Worm (Caenorhabditis elegans) whole organism, L4 larva: ENCODE data around the gene C49H3.3.
"Not testable (repeated sequence)": the region's sequence is repeated elsewhere in the genome, so short reads cannot be mapped to it uniquely, and the experiment has no call there.

Experiments
- D1046.2 ChIP-seq: fragments of 200-800 bp; sonication (Bioruptor generic); IDR thresholded peaks from 2 replicates; pipeline ENCODE4 v1.3.6; 2022; ENCODE audit warnings: missing genetic modification characterization, missing compliant biosample characterization
- T20F7.1 ChIP-seq: fragments of 200-800 bp; sonication (Bioruptor generic); optimal IDR thresholded peaks from 2 replicates; lab custom pipeline; 2018; ENCODE audit warnings: mild to moderate bottlenecking, missing genetic modification characterization, missing compliant biosample characterization
- T26A8.4 ChIP-seq: fragments of 200-800 bp; sonication (Bioruptor generic); IDR thresholded peaks from 2 replicates; pipeline ENCODE4 v1.3.6; 2022; ENCODE audit warnings: missing genetic modification characterization, missing compliant biosample characterization
- Y48G9A.11 ChIP-seq: fragments of 200-800 bp; sonication (Bioruptor generic); IDR thresholded peaks from 2 replicates; pipeline ENCODE4 v1.3.6; 2022; ENCODE audit warnings: missing genetic modification reagents, missing genetic modification characterization, missing compliant biosample characterization
- Y75B8A.6 ChIP-seq: fragments of 200-800 bp; sonication (Bioruptor generic); IDR thresholded peaks from 2 replicates; pipeline ENCODE4 v1.3.6; 2022; ENCODE audit warnings: missing genetic modification reagents, missing genetic modification characterization, missing compliant biosample characterization
- ZK337.2 ChIP-seq: fragments of 200-800 bp; sonication (Bioruptor generic); IDR thresholded peaks from 2 replicates; pipeline ENCODE4 v1.3.6; 2022; ENCODE audit warnings: missing genetic modification reagents, missing genetic modification characterization, missing compliant biosample characterization
- arid-1 ChIP-seq: fragments of 200-800 bp; sonication (Bioruptor generic); conservative IDR thresholded peaks from 2 replicates; pipeline ENCODE4 v1.3.6; 2022; ENCODE audit warnings: missing genetic modification reagents, missing genetic modification characterization, missing compliant biosample characterization
- ceh-20 ChIP-seq: fragments of 200-800 bp; sonication (Bioruptor generic); IDR thresholded peaks from 2 replicates; pipeline ENCODE4 v1.3.6; 2022; ENCODE audit warnings: missing genetic modification reagents, missing genetic modification characterization, missing compliant biosample characterization
- ceh-44 ChIP-seq: fragments of 200-800 bp; sonication (Bioruptor generic); IDR thresholded peaks from 2 replicates; pipeline ENCODE4 v1.3.6; 2022; ENCODE audit warnings: missing genetic modification reagents, missing genetic modification characterization, missing compliant biosample characterization
- ctbp-1 ChIP-seq: fragments of 200-800 bp; sonication (Bioruptor generic); IDR thresholded peaks from 2 replicates; pipeline ENCODE4 v1.3.6; 2022; ENCODE audit warnings: missing genetic modification reagents, missing genetic modification characterization, missing compliant biosample characterization
- dmd-9 ChIP-seq: fragments of 200-800 bp; sonication (Bioruptor generic); IDR thresholded peaks from 2 replicates; pipeline ENCODE4 v1.3.6; 2022; ENCODE audit warnings: missing genetic modification reagents, missing genetic modification characterization, missing compliant biosample characterization
- dpl-1 ChIP-seq: fragments of 150-350 bp; optimal IDR thresholded peaks from 2 replicates; lab custom pipeline; 2014; ENCODE audit warnings: missing biosample characterization, missing genetic modification reagents, missing genetic modification characterization
- duxl-1 ChIP-seq: sonication (generic microtip); optimal IDR thresholded peaks from 2 replicates; lab custom pipeline; 2016; ENCODE audit warnings: mild to moderate bottlenecking, missing genetic modification characterization, moderate library complexity, missing compliant biosample characterization; ENCODE audit not compliant: poor library complexity
- egl-43 ChIP-seq: fragments of 200-800 bp; sonication (Bioruptor generic); IDR thresholded peaks from 2 replicates; pipeline ENCODE4 v1.3.6; 2022; ENCODE audit warnings: missing genetic modification reagents, missing genetic modification characterization, missing compliant biosample characterization
- hmg-1.1 ChIP-seq: fragments of 200-800 bp; sonication (Bioruptor generic); IDR thresholded peaks from 2 replicates; pipeline ENCODE4 v1.3.6; 2022; ENCODE audit warnings: missing genetic modification reagents, missing genetic modification characterization, missing compliant biosample characterization
- lin-13 ChIP-seq: fragments of 150-350 bp; optimal IDR thresholded peaks from 2 replicates; lab custom pipeline; 2014; ENCODE audit warnings: missing biosample characterization, missing genetic modification reagents, missing genetic modification characterization
- lin-38 ChIP-seq: fragments of 200-800 bp; sonication (Bioruptor generic); IDR thresholded peaks from 2 replicates; pipeline ENCODE4 v1.3.6; 2022; ENCODE audit warnings: missing genetic modification reagents, missing genetic modification characterization, missing compliant biosample characterization
- lsy-2 ChIP-seq, 2 experiments: fragments of 150-350 bp in 1 of 2; sonication (generic microtip) in 1 of 2; optimal IDR thresholded peaks; 2 replicates each; lab custom pipeline; 2014 to 2017; ENCODE audit warnings: missing biosample characterization in 2 of 2, missing genetic modification characterization in 2 of 2
- madf-5 ChIP-seq, 2 experiments: fragments of 200-800 bp; sonication (Bioruptor generic); IDR thresholded peaks; 2 replicates each; pipeline ENCODE4 v1.3.6; 2022; ENCODE audit warnings: missing compliant biosample characterization in 2 of 2, missing genetic modification characterization in 2 of 2
- mep-1 ChIP-seq: fragments of 150-350 bp; sonication (generic microtip); optimal IDR thresholded peaks from 3 replicates; lab custom pipeline; 2014; ENCODE audit warnings: missing biosample characterization, missing genetic modification characterization
- mes-2 ChIP-seq: sonication (generic microtip); optimal IDR thresholded peaks from 2 replicates; lab custom pipeline; 2016; ENCODE audit warnings: missing genotype, mild to moderate bottlenecking, missing genetic modification characterization, missing compliant biosample characterization; ENCODE audit not compliant: poor library complexity, severe bottlenecking
- mxl-3 ChIP-seq: fragments of 200-800 bp; sonication (Bioruptor generic); optimal IDR thresholded peaks from 2 replicates; lab custom pipeline; 2018; ENCODE audit warnings: mild to moderate bottlenecking, missing genetic modification characterization, missing compliant biosample characterization
- nhr-28 ChIP-seq: fragments of 150-350 bp; optimal IDR thresholded peaks from 2 replicates; lab custom pipeline; 2014; ENCODE audit warnings: missing biosample characterization, missing genetic modification characterization
- nhr-42 ChIP-seq: fragments of 200-800 bp; sonication (Bioruptor generic); IDR thresholded peaks from 2 replicates; pipeline ENCODE4 v1.3.6; 2022; ENCODE audit warnings: missing genetic modification characterization, missing compliant biosample characterization
- pha-4 ChIP-seq, 2 experiments: fragments of 150-350 bp in 1 of 2; fragments of 200-800 bp in 1 of 2; sonication (Bioruptor generic) in 1 of 2; IDR thresholded peaks in 1 of 2; optimal IDR thresholded peaks in 1 of 2; 2 replicates each; pipeline versions ENCODE4 v1.3.6 to Lab custom; 2014 to 2022; ENCODE audit warnings: missing genetic modification characterization in 2 of 2, missing genetic modification reagents in 2 of 2, missing biosample characterization in 1 of 2, missing compliant biosample characterization in 1 of 2
- set-16 ChIP-seq: fragments of 200-800 bp; sonication (Bioruptor generic); IDR thresholded peaks from 2 replicates; pipeline ENCODE4 v1.3.6; 2022; ENCODE audit warnings: missing genetic modification reagents, missing genetic modification characterization, missing compliant biosample characterization
- snpc-1.2 ChIP-seq: fragments of 200-800 bp; sonication (Bioruptor generic); IDR thresholded peaks from 2 replicates; pipeline ENCODE4 v1.3.6; 2022; ENCODE audit warnings: missing genetic modification reagents, missing genetic modification characterization, missing compliant biosample characterization
- tra-1 ChIP-seq: fragments of 200-800 bp; sonication (Bioruptor generic); IDR thresholded peaks from 2 replicates; pipeline ENCODE4 v1.3.6; 2022; ENCODE audit warnings: missing genetic modification reagents, missing genetic modification characterization, missing compliant biosample characterization
- unc-130 ChIP-seq: sonication (generic microtip); optimal IDR thresholded peaks from 2 replicates; lab custom pipeline; 2016; ENCODE audit warnings: missing genetic modification reagents, missing genetic modification characterization, missing compliant biosample characterization
- unc-62 ChIP-seq, 3 experiments: fragments of 150-350 bp in 1 of 3; sonication (generic microtip); optimal IDR thresholded peaks in 2 of 3; peaks in 1 of 3; 1 replicate in 1 of 3; 2 replicates in 2 of 3; lab custom pipeline; 2014 to 2017; ENCODE audit warnings: missing biosample characterization in 3 of 3, missing genetic modification characterization in 3 of 3, missing genetic modification reagents in 3 of 3, missing genotype in 1 of 3
- vab-7 ChIP-seq: fragments of 200-800 bp; sonication (Bioruptor generic); IDR thresholded peaks from 2 replicates; pipeline ENCODE4 v1.3.6; 2022; ENCODE audit warnings: missing genetic modification reagents, missing genetic modification characterization, missing compliant biosample characterization
- zfp-3 ChIP-seq: fragments of 200-800 bp; sonication (Bioruptor generic); conservative IDR thresholded peaks from 2 replicates; pipeline ENCODE4 v1.3.6; 2022; ENCODE audit warnings: missing genetic modification reagents, missing genetic modification characterization, missing compliant biosample characterization

Gene C49H3.3

DNA sequence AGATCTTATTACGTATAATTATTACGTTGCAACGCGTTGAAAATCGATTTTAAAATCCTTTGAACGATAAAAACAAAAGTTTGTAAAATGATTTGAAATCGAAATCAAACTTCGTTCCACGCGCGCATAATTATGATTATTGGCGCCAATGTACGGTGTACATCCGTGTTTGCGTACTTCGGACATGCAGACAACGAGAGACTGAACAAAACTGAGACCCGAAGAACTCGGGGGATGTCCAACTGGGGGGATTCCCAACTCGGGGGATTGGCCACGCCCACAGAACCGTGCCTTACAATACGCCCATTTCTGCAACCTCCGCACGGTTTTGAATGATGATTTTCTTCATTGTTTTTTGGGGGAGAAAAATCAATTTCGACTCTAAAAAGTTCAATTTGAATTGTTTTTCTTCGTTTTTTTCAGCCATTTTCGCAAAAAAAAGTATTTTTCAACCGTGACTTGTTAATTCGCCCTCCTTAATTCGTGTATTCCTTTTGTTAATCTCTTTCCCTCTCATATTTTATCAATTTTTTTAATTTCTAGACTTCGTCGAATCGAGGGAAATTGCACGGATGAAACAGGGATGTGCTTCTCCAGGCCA, 22.8 kb downstream of the C49H3.3 start, which contains the start of gene F20D12.12 (continued):
- TF ChIP-seq ceh-20 (GFP tag; lab: Robert Waterston, UW) (peak; percentile 90), lin-13 (GFP tag; lab: Kevin White, UChicago) (peak; percentile 32), duxl-1 (tag; lab: Kevin White, UChicago) (peak; percentile 5), vab-7 (peak; percentile 96), lin-38 (GFP tag; lab: Robert Waterston, UW) (peak; percentile 91), madf-5 (GFP tag; IDR thresholded peaks at IDR 0.05; lab: Robert Waterston, UW) (peak in 1 of 2 experiments; percentile 68; a peak in 1 of 4 replicates), T20F7.1 (GFP tag; lab: Kevin White, UChicago) (peak; percentile 79), dmd-9 (peak; percentile 71; the same call in 1 of the 2 replicates), dpl-1 (GFP tag; lab: Kevin White, UChicago) (peak; percentile 73), Y75B8A.6 (GFP tag; lab: Robert Waterston, UW) (0 out of 2 replicates have a peak, but pooled peaks have one; percentile 39), mxl-3 (GFP tag; lab: Kevin White, UChicago) (peak; percentile 30), zfp-3 (GFP tag; lab: Robert Waterston, UW) (peak; percentile 80), arid-1 (peak; percentile 87), tra-1 (GFP tag; lab: Robert Waterston, UW) (peak; percentile 87; the same call in 1 of the 2 replicates), egl-43 (GFP tag; lab: Robert Waterston, UW) (peak; percentile 86), ceh-44 (GFP tag; lab: Robert Waterston, UW) (peak; percentile 96), ZK337.2 (GFP tag; lab: Robert Waterston, UW) (peak; percentile 85), nhr-28 (tag; lab: Kevin White, UChicago) (peak; percentile 4), D1046.2 (GFP tag; lab: Robert Waterston, UW) (peak; percentile 80; the same call in 1 of the 2 replicates), mep-1 (tag; lab: Kevin White, UChicago) (peak; percentile 45), unc-62 (GFP tag; optimal IDR thresholded peaks at IDR 0.05 in 1 of 2; lab: Kevin White, UChicago) (peak in 1 of 2 experiments; percentile 45)
- TF ChIP-seq unc-62 (tag; optimal IDR thresholded peaks at IDR 0.05; lab: Kevin White, UChicago), result not testable (repeated sequence)

DNA sequence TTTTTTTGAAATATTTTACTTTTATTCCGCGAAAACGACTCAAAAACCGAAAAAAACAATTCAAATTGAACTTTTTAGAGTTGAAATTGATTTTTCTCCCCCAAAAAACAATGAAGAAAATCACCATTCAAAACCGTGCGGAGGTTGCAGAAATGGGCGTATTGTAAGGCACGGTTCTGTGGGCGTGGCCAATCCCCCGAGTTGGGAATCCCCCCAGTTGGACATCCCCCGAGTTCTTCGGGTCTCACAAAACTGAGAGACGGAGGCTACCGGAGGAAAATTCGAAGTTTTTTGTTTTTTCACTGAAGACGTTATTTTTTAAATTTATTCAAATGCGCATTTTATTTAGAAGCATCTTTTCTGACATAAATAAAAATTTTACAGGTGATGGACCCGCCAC, 24.1 kb downstream of the C49H3.3 start, which contains the start of gene mcm-3AP:
Gene mcm-3AP, plus strand, starts transcription at position 383 of the 400 bp plus-strand sequence.
- TF ChIP-seq ceh-44 (GFP tag; lab: Robert Waterston, UW), result peak; percentile 49; the same call in 1 of the 2 replicates
- peak; percentile 60; the same call in 1 of the 2 replicates for TF ChIP-seq ceh-20 (GFP tag; lab: Robert Waterston, UW)
- 0 out of 2 replicates have a peak, but pooled peaks have one; percentile 48 for TF ChIP-seq tra-1 (GFP tag; lab: Robert Waterston, UW)
- peak in 1 of 2 experiments; percentile 66 for TF ChIP-seq lsy-2 (tag; optimal IDR thresholded peaks at IDR 0.05; lab: Kevin White, UChicago)
- TF ChIP-seq set-16, result peak; percentile 34; the same call in 1 of the 2 replicates
- TF ChIP-seq pha-4 (GFP tag; IDR thresholded peaks at IDR 0.05; lab: Robert Waterston, UW), result 0 out of 2 replicates have a peak, but pooled peaks have one; percentile 36
- not testable (repeated sequence) for TF ChIP-seq pha-4 (tag; optimal IDR thresholded peaks at IDR 0.05; lab: Kevin White, UChicago)
- TF ChIP-seq dmd-9, result peak; percentile 54; the same call in 1 of the 2 replicates
- peak; percentile 50 for TF ChIP-seq snpc-1.2 (GFP tag; lab: Robert Waterston, UW)
- TF ChIP-seq ctbp-1, result 0 out of 2 replicates have a peak, but pooled peaks have one; percentile 41
- peak; percentile 59 for TF ChIP-seq mes-2 (tag; lab: Kevin White, UChicago)
- peak; percentile 49 for TF ChIP-seq Y48G9A.11 (GFP tag; lab: Robert Waterston, UW)
- peak; percentile 79 for TF ChIP-seq hmg-1.1 (GFP tag; lab: Robert Waterston, UW)
- TF ChIP-seq egl-43 (GFP tag; lab: Robert Waterston, UW), result peak; percentile 72
- TF ChIP-seq vab-7, result peak; percentile 83
- TF ChIP-seq nhr-42 (GFP tag; lab: Robert Waterston, UW), result 0 out of 2 replicates have a peak, but pooled peaks have one; percentile 25
- peak; percentile 30; the same call in 1 of the 2 replicates for TF ChIP-seq T26A8.4 (GFP tag; lab: Robert Waterston, UW)
- TF ChIP-seq arid-1, result 0 out of 2 replicates have a peak, but pooled peaks have one; percentile 15
- peak; percentile 48 for TF ChIP-seq T20F7.1 (GFP tag; lab: Kevin White, UChicago)
- TF ChIP-seq lin-38 (GFP tag; lab: Robert Waterston, UW), result peak; percentile 75
- TF ChIP-seq unc-130 (GFP tag; lab: Kevin White, UChicago), result peak; percentile 11
